Fruit fly (Drosophila melanogaster): ENCODE measurements around the gene Cyp9f3.
A peak's percentile ranks its signal among the peaks of the same experiment; 100 is the strongest.

Gene Cyp9f3

dm6 chr3R:12408160-12408559 lies 9.4 kb upstream of the Cyp9f3 start, which contains the start of gene CG5196 (continued):
- TF ChIP-seq dati (GFP tag; IDR thresholded peaks at IDR 0.05) (no peak), corto (GFP tag; optimal IDR thresholded peaks at IDR 0.05) (no peak), jigr1 (GFP tag; IDR thresholded peaks at IDR 0.05) (no peak), CG1792 (GFP tag; optimal IDR thresholded peaks at IDR 0.05) (no peak), CG11560 (tag; IDR thresholded peaks at IDR 0.05) (no peak), Six4 (GFP tag; optimal IDR thresholded peaks at IDR 0.05) (no peak), Doc3 (GFP tag; IDR thresholded peaks at IDR 0.05; ENCODE audit: partially characterized antibody) (peak; percentile 49; the same call in 2 of the 3 replicates), Rx (GFP tag; IDR thresholded peaks at IDR 0.05) (no peak), bab2 (GFP tag; optimal IDR thresholded peaks at IDR 0.05) (no peak), CG6254 (GFP tag; optimal IDR thresholded peaks at IDR 0.05) (no peak), Bgb (GFP tag; IDR thresholded peaks at IDR 0.05; ENCODE audit: partially characterized antibody) (peak; percentile 84), Spps (tag; optimal IDR thresholded peaks at IDR 0.05) (no peak), CG8089 (GFP tag; optimal IDR thresholded peaks at IDR 0.05) (no peak), vvl (GFP tag; IDR thresholded peaks at IDR 0.05) (peak; percentile 44; the same call in 1 of the 2 replicates), dimm (GFP tag; IDR thresholded peaks at IDR 0.05) (no peak), CG15073 (GFP tag; optimal IDR thresholded peaks at IDR 0.05) (no peak), Sin3A (optimal IDR thresholded peaks at IDR 0.05) (peak; percentile 29), CG32772 (GFP tag; IDR thresholded peaks at IDR 0.05) (no peak), H15 (GFP tag; IDR thresholded peaks at IDR 0.05) (no peak), HmgZ (tag; optimal IDR thresholded peaks at IDR 0.05) (peak; percentile 81), HLH4C (GFP tag; IDR thresholded peaks at IDR 0.05; ENCODE audit: partially characterized antibody) (peak; percentile 70), Atf-2 (GFP tag; optimal IDR thresholded peaks at IDR 0.05) (no peak), bigmax (GFP tag; optimal IDR thresholded peaks at IDR 0.05) (peak; percentile 47), Ada2b (GFP tag; IDR thresholded peaks at IDR 0.05) (no peak), ERR (GFP tag; optimal IDR thresholded peaks at IDR 0.05) (no peak), CG13424 (tag; optimal IDR thresholded peaks at IDR 0.05) (peak; percentile 16), fu2 (GFP tag; optimal IDR thresholded peaks at IDR 0.05) (no peak), sd (tag; optimal IDR thresholded peaks at IDR 0.05) (peak; percentile 30), CHES-1-like (GFP tag; optimal IDR thresholded peaks at IDR 0.05) (peak; percentile 40), CG3407 (GFP tag; optimal IDR thresholded peaks at IDR 0.05) (no peak), CG12299 (tag; optimal IDR thresholded peaks at IDR 0.05) (peak; percentile 24), ci (GFP tag; IDR thresholded peaks at IDR 0.05) (no peak; the same call in 2 of the 3 replicates), gcm2 (GFP tag; optimal IDR thresholded peaks at IDR 0.05) (no peak), Trl (optimal IDR thresholded peaks at IDR 0.05) (no peak), Trl (GFP tag; optimal IDR thresholded peaks at IDR 0.05) (no peak), CG12391 (tag; optimal IDR thresholded peaks at IDR 0.05) (peak; percentile 35), crc (GFP tag; optimal IDR thresholded peaks at IDR 0.05) (no peak), CG9797 (GFP tag; optimal IDR thresholded peaks at IDR 0.05) (peak; percentile 88), CG33213 (GFP tag; optimal IDR thresholded peaks at IDR 0.05) (no peak), Deaf1 (tag; optimal IDR thresholded peaks at IDR 0.05) (no peak), CG12659 (GFP tag; optimal IDR thresholded peaks at IDR 0.05) (peak; percentile 78), CG2712 (tag; optimal IDR thresholded peaks at IDR 0.05) (peak; percentile 48), CG10959 (GFP tag; IDR thresholded peaks at IDR 0.05) (no peak), CG15479 (GFP tag; optimal IDR thresholded peaks at IDR 0.05) (no peak), CG15696 (tag; optimal IDR thresholded peaks at IDR 0.05) (no peak), CG4282 (GFP tag; optimal IDR thresholded peaks at IDR 0.05) (no peak), Mrtf (GFP tag; IDR thresholded peaks at IDR 0.05) (no peak), abd-A (tag; optimal IDR thresholded peaks at IDR 0.05) (no peak), CG17568 (GFP tag; optimal IDR thresholded peaks at IDR 0.05) (no peak), NFAT (GFP tag; IDR thresholded peaks at IDR 0.05) (no peak), Dip3 (GFP tag; optimal IDR thresholded peaks at IDR 0.05) (no peak), Oli (tag; optimal IDR thresholded peaks at IDR 0.05) (no peak), Fer3 (tag; optimal IDR thresholded peaks at IDR 0.05) (peak; percentile 13)

Data from whole organism, embryonic.